Worm (Caenorhabditis elegans): Measurements from ENCODE around the gene bus-17.
A peak's percentile ranks its signal among the peaks of the same experiment; 100 is the strongest.

bus-17 gene

ce11 chrX:15741852-15742251 is 24.3 kb downstream of the bus-17 start:
- peak; percentile 90 for TF ChIP-seq cnd-1 (tag; optimal IDR thresholded peaks at IDR 0.05)
- TF ChIP-seq lin-32 (GFP tag; optimal IDR thresholded peaks at IDR 0.05), result peak; percentile 78
- peak; percentile 1 for TF ChIP-seq pha-4 (tag; optimal IDR thresholded peaks at IDR 0.05)
- TF ChIP-seq sptf-1 (tag; optimal IDR thresholded peaks at IDR 0.05), result peak; percentile 96
- TF ChIP-seq hlh-1 (tag; optimal IDR thresholded peaks at IDR 0.05), result peak; percentile 20
- peak; percentile 85 for TF ChIP-seq ham-2 (GFP tag; optimal IDR thresholded peaks at IDR 0.05)
- peak; percentile 90 for TF ChIP-seq ceh-83 (GFP tag; optimal IDR thresholded peaks at IDR 0.05)
- TF ChIP-seq drap-1 (GFP tag; optimal IDR thresholded peaks at IDR 0.05), result peak; percentile 94
- no peak for TF ChIP-seq blmp-1 (tag; optimal IDR thresholded peaks at IDR 0.05)
- no peak for TF ChIP-seq mab-5 (tag; optimal IDR thresholded peaks at IDR 0.05)
- no peak for TF ChIP-seq nhr-12 (tag; optimal IDR thresholded peaks at IDR 0.05)
- TF ChIP-seq lin-13 (tag; optimal IDR thresholded peaks at IDR 0.05), result peak; percentile 28
- TF ChIP-seq flh-1 (GFP tag; optimal IDR thresholded peaks at IDR 0.05), result peak; percentile 81
- peak; percentile 70 for TF ChIP-seq tbx-8 (GFP tag; optimal IDR thresholded peaks at IDR 0.05)
- peak; percentile 92 for TF ChIP-seq M03D4.4 (tag; optimal IDR thresholded peaks at IDR 0.05)
- no peak for TF ChIP-seq mep-1 (tag; optimal IDR thresholded peaks at IDR 0.05)
- TF ChIP-seq sem-2 (GFP tag; optimal IDR thresholded peaks at IDR 0.05), result peak; percentile 79
- no peak for TF ChIP-seq unc-39 (tag; optimal IDR thresholded peaks at IDR 0.05)
- TF ChIP-seq lsy-2 (tag; optimal IDR thresholded peaks at IDR 0.05), result peak; percentile 51
- no peak for TF ChIP-seq snpc-4 (tag; optimal IDR thresholded peaks at IDR 0.05)
- TF ChIP-seq unc-62 (GFP tag; optimal IDR thresholded peaks at IDR 0.05), result peak; percentile 35
- no peak for TF ChIP-seq nhr-2 (tag; optimal IDR thresholded peaks at IDR 0.05)
- TF ChIP-seq mls-2 (tag; optimal IDR thresholded peaks at IDR 0.05), result peak; percentile 94
- TF ChIP-seq nhr-76 (tag; optimal IDR thresholded peaks at IDR 0.05), result no peak
- TF ChIP-seq nhr-237 (tag; optimal IDR thresholded peaks at IDR 0.05), result peak; percentile 66
- TF ChIP-seq ceh-39 (tag; optimal IDR thresholded peaks at IDR 0.05), result no peak
- no peak for TF ChIP-seq ces-1 (GFP tag; optimal IDR thresholded peaks at IDR 0.05)
- peak; percentile 4 for TF ChIP-seq ztf-11 (tag; optimal IDR thresholded peaks at IDR 0.05)
- peak; percentile 2 for TF ChIP-seq nhr-28 (tag; optimal IDR thresholded peaks at IDR 0.05)
- TF ChIP-seq zip-8 (tag; optimal IDR thresholded peaks at IDR 0.05), result no peak
- TF ChIP-seq elt-1 (tag; optimal IDR thresholded peaks at IDR 0.05; ENCODE audit: borderline replicate concordance, insufficient read depth), result no peak
- TF ChIP-seq elt-3 (tag; optimal IDR thresholded peaks at IDR 0.05), result no peak
- peak; percentile 85 for TF ChIP-seq ceh-43 (GFP tag; optimal IDR thresholded peaks at IDR 0.05)
- TF ChIP-seq bed-3 (GFP tag; optimal IDR thresholded peaks at IDR 0.05), result peak; percentile 88
- peak; percentile 78 for TF ChIP-seq unc-120 (tag; optimal IDR thresholded peaks at IDR 0.05; ENCODE audit: poor library complexity, severe bottlenecking)

ce11 chrX:15740526-15740925 is 25.6 kb downstream of the bus-17 start, which contains the start of gene srg-64:
srg-64 (minus strand) TSS chrX:15740626.
- TF ChIP-seq bed-3 (GFP tag; optimal IDR thresholded peaks at IDR 0.05) (no peak), sem-2 (GFP tag; optimal IDR thresholded peaks at IDR 0.05) (no peak), ham-2 (GFP tag; optimal IDR thresholded peaks at IDR 0.05) (no peak), nhr-76 (tag; optimal IDR thresholded peaks at IDR 0.05) (no peak), flh-1 (GFP tag; optimal IDR thresholded peaks at IDR 0.05) (no peak), ztf-11 (tag; optimal IDR thresholded peaks at IDR 0.05) (no peak), ceh-83 (GFP tag; optimal IDR thresholded peaks at IDR 0.05) (no peak), unc-39 (tag; optimal IDR thresholded peaks at IDR 0.05) (no peak)

ce11 chrX:15736419-15736818 is 29.7 kb downstream of the bus-17 start:
- no peak for TF ChIP-seq unc-120 (tag; optimal IDR thresholded peaks at IDR 0.05; ENCODE audit: poor library complexity, severe bottlenecking)
- TF ChIP-seq lsy-2 (tag; optimal IDR thresholded peaks at IDR 0.05), result peak; percentile 54
- no peak for TF ChIP-seq flh-1 (GFP tag; optimal IDR thresholded peaks at IDR 0.05)
- TF ChIP-seq ham-2 (GFP tag; optimal IDR thresholded peaks at IDR 0.05), result no peak
- no peak for TF ChIP-seq ceh-43 (GFP tag; optimal IDR thresholded peaks at IDR 0.05)
- no peak for TF ChIP-seq hlh-1 (tag; optimal IDR thresholded peaks at IDR 0.05)
- peak; percentile 6 for TF ChIP-seq mep-1 (tag; optimal IDR thresholded peaks at IDR 0.05)
- no peak for TF ChIP-seq blmp-1 (tag; optimal IDR thresholded peaks at IDR 0.05)
- no peak for TF ChIP-seq elt-3 (tag; optimal IDR thresholded peaks at IDR 0.05)

DNA sequence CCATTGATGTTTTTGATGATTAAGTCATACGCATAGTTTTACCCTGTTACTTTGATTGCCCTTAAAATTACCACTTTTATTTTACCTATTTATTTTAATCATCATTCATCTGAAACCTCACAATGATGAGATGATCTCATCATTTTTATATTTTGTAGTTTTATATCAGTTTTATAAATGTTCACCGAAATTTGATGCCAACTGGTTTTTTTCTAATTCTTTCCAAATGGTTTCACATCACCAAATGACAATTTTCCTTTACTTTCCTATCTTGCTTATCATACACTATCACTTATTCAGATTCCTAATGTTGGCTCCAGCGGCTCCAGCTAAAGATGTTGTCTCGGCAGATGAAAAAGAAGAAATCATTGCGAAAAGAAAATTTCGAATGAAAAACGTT is 34.5 kb downstream of the bus-17 start, which contains the start of gene lin-15A:
Gene lin-15A (plus strand): TSS at position 301 of the 400 bp plus-strand sequence.
- TF ChIP-seq M03D4.4 (tag; optimal IDR thresholded peaks at IDR 0.05) (no peak), blmp-1 (tag; optimal IDR thresholded peaks at IDR 0.05) (peak; percentile 42)

Measured in whole organism, mixed stage, embryonic.